Worm (Caenorhabditis elegans): ENCODE results near the gene C09F12.3.

Gene C09F12.3

ce11 chrX:11028617-11029016 lies 14.1 kb downstream of the C09F12.3 start, which contains the start of gene ldb-1:
Gene ldb-1, plus strand, starts transcription at chrX:11028917.
- TF ChIP-seq lin-13 (GFP tag; optimal IDR thresholded peaks at IDR 0.05) (no peak), spr-3 (GFP tag; optimal IDR thresholded peaks at IDR 0.05) (no peak), pqm-1 (tag; optimal IDR thresholded peaks at IDR 0.05) (no peak), ceh-28 (tag; optimal IDR thresholded peaks at IDR 0.05) (no peak), zag-1 (tag; optimal IDR thresholded peaks at IDR 0.05) (no peak), mdt-29 (GFP tag; IDR thresholded peaks at IDR 0.05) (no peak)

ce11 chrX:11016100-11016499 lies 26.6 kb downstream of the C09F12.3 start, which contains the start of gene egl-15:
Gene egl-15, plus strand, starts transcription at chrX:11016400.
- TF ChIP-seq T26A8.4 (GFP tag; IDR thresholded peaks at IDR 0.05): no peak
- no peak for TF ChIP-seq nhr-102 (tag; optimal IDR thresholded peaks at IDR 0.05)
- no peak for TF ChIP-seq F49E8.2 (tag; optimal IDR thresholded peaks at IDR 0.05; ENCODE audit: borderline replicate concordance)
- TF ChIP-seq tag-97 (GFP tag; IDR thresholded peaks at IDR 0.05): no peak
- no peak for TF ChIP-seq T20F7.1 (GFP tag; optimal IDR thresholded peaks at IDR 0.05)
- TF ChIP-seq Y5F2A.4 (GFP tag; optimal IDR thresholded peaks at IDR 0.05): no peak
- no peak for TF ChIP-seq zfp-3 (GFP tag; conservative IDR thresholded peaks at IDR 0.05)
- TF ChIP-seq aly-2 (tag; optimal IDR thresholded peaks at IDR 0.05): no peak
- TF ChIP-seq hmg-1.1 (GFP tag; IDR thresholded peaks at IDR 0.05): no peak
- no peak for TF ChIP-seq spr-1 (tag; optimal IDR thresholded peaks at IDR 0.05)
- TF ChIP-seq mep-1 (tag; optimal IDR thresholded peaks at IDR 0.05): no peak
- no peak for TF ChIP-seq php-3 (GFP tag; IDR thresholded peaks at IDR 0.05)
- TF ChIP-seq tra-1 (GFP tag; IDR thresholded peaks at IDR 0.05): no peak
- TF ChIP-seq madf-5 (GFP tag; IDR thresholded peaks at IDR 0.05): no peak
- no peak for TF ChIP-seq attf-4 (tag; optimal IDR thresholded peaks at IDR 0.05)
- TF ChIP-seq lin-13 (GFP tag; optimal IDR thresholded peaks at IDR 0.05): no peak

ce11 chrX:11014394-11015280 lies 28.0 kb downstream of the C09F12.3 start:
- no peak for TF ChIP-seq nhr-25 (tag; optimal IDR thresholded peaks at IDR 0.05; ENCODE audit: borderline replicate concordance, insufficient read depth)
- peak; percentile 42 for TF ChIP-seq hlh-11 (tag; optimal IDR thresholded peaks at IDR 0.05)
- TF ChIP-seq arid-1 (GFP tag; conservative IDR thresholded peaks at IDR 0.05): no peak
- TF ChIP-seq nhr-28 (tag; optimal IDR thresholded peaks at IDR 0.05): peak; percentile 49
- no peak for TF ChIP-seq T26A8.4 (GFP tag; IDR thresholded peaks at IDR 0.05)
- no peak for TF ChIP-seq ceh-32 (tag; optimal IDR thresholded peaks at IDR 0.05; ENCODE audit: poor library complexity)
- peak; percentile 41 for TF ChIP-seq aha-1 (tag)
- peak; percentile 48 for TF ChIP-seq mxl-3 (GFP tag; optimal IDR thresholded peaks at IDR 0.05)
- peak in 1 of 2 experiments; percentile 91 for TF ChIP-seq unc-62 (GFP tag; optimal IDR thresholded peaks at IDR 0.05 in 1 of 2)
- TF ChIP-seq unc-62 (tag; optimal IDR thresholded peaks at IDR 0.05): no peak
- TF ChIP-seq hlh-30 (tag; optimal IDR thresholded peaks at IDR 0.05; ENCODE audit: insufficient read depth): peak; percentile 47

- TF ChIP-seq nhr-41 (GFP tag; IDR thresholded peaks at IDR 0.05) (no peak), lsy-2 (tag; optimal IDR thresholded peaks at IDR 0.05) (no peak), nhr-10 (tag; optimal IDR thresholded peaks at IDR 0.05) (no peak), pha-4 (GFP tag; IDR thresholded peaks at IDR 0.05) (no peak), pha-4 (tag; optimal IDR thresholded peaks at IDR 0.05) (no peak), lin-38 (GFP tag; IDR thresholded peaks at IDR 0.05) (no peak), unc-62 (GFP tag; optimal IDR thresholded peaks at IDR 0.05 in 1 of 2) (no peak), unc-62 (tag; optimal IDR thresholded peaks at IDR 0.05) (no peak), lir-3 (tag; optimal IDR thresholded peaks at IDR 0.05) (no peak), dve-1 (tag; optimal IDR thresholded peaks at IDR 0.05; ENCODE audit: insufficient read depth) (no peak), ZK546.5 (tag; optimal IDR thresholded peaks at IDR 0.05) (no peak), php-3 (GFP tag; IDR thresholded peaks at IDR 0.05) (no peak), zip-11 (GFP tag; IDR thresholded peaks at IDR 0.05) (no peak), set-16 (GFP tag; IDR thresholded peaks at IDR 0.05) (no peak), spr-3 (GFP tag; optimal IDR thresholded peaks at IDR 0.05) (no peak), nhr-25 (tag; optimal IDR thresholded peaks at IDR 0.05; ENCODE audit: borderline replicate concordance, insufficient read depth) (no peak), F10B5.3 (tag; optimal IDR thresholded peaks at IDR 0.05) (no peak), nhr-102 (tag; optimal IDR thresholded peaks at IDR 0.05) (no peak)
These were observed 30.3 kb downstream of the C09F12.3 start, which contains the start of gene F58A3.3 for ce11 chrX:11012337-11012736. Gene F58A3.3, plus strand, starts transcription at chrX:11012637.
